Fruit fly (Drosophila melanogaster) whole organism, embryonic: ENCODE results near the gene shf.

Experiments
- B-H1 ChIP-seq: fragments of 200-800 bp; sonication (Bioruptor generic); IDR thresholded peaks from 3 replicates; pipeline ENCODE4 v1.3.6; 2022; ENCODE audit warnings: missing biosample characterization, missing genetic modification characterization
- CG10654 ChIP-seq: fragments of 200-800 bp; sonication (Bioruptor generic); optimal IDR thresholded peaks from 2 replicates; lab custom pipeline; 2016; ENCODE audit warnings: missing biosample characterization, missing genetic modification characterization
- CG10959 ChIP-seq: fragments of 200-800 bp; sonication (Bioruptor generic); IDR thresholded peaks from 2 replicates; pipeline ENCODE4 v1.3.6; 2022; ENCODE audit warnings: missing biosample characterization, missing genetic modification characterization
- CG11504 ChIP-seq: fragments of 200-800 bp; sonication (Bioruptor generic); optimal IDR thresholded peaks from 3 replicates; lab custom pipeline; 2019; ENCODE audit warnings: missing biosample characterization, mild to moderate bottlenecking, missing genetic modification characterization, moderate library complexity
- CG12155 ChIP-seq: fragments of 200-800 bp; sonication (Bioruptor generic); optimal IDR thresholded peaks from 3 replicates; lab custom pipeline; 2016; ENCODE audit warnings: missing biosample characterization, missing genetic modification characterization
- CG13296 ChIP-seq: fragments of 200-800 bp; sonication (Bioruptor generic); optimal IDR thresholded peaks from 3 replicates; lab custom pipeline; 2018; ENCODE audit warnings: missing biosample characterization, mild to moderate bottlenecking, missing genetic modification characterization
- CG13424 ChIP-seq: fragments of 200-800 bp; sonication (Bioruptor generic); optimal IDR thresholded peaks from 2 replicates; lab custom pipeline; 2019; ENCODE audit warnings: missing biosample characterization, mild to moderate bottlenecking, missing genetic modification characterization, moderate library complexity
- CG14441 ChIP-seq: fragments of 200-800 bp; sonication (Bioruptor generic); IDR thresholded peaks from 2 replicates; pipeline ENCODE4 v1.3.6; 2022; ENCODE audit warnings: missing biosample characterization, missing genetic modification characterization
- CG15479 ChIP-seq: fragments of 200-800 bp; sonication (Bioruptor generic); optimal IDR thresholded peaks from 3 replicates; lab custom pipeline; 2019; ENCODE audit warnings: missing biosample characterization, mild to moderate bottlenecking, missing genetic modification characterization, moderate library complexity
- CG18599 ChIP-seq: fragments of 200-800 bp; sonication (Bioruptor generic); optimal IDR thresholded peaks from 3 replicates; lab custom pipeline; 2017; ENCODE audit warnings: missing biosample characterization, missing genetic modification characterization, mild to moderate bottlenecking, moderate library complexity, missing genetic modification reagents
- CG2202 ChIP-seq: fragments of 200-800 bp; sonication (Bioruptor generic); optimal IDR thresholded peaks from 2 replicates; lab custom pipeline; 2018; ENCODE audit warnings: missing biosample characterization, mild to moderate bottlenecking, missing genetic modification characterization
- CG2678 ChIP-seq: fragments of 200-800 bp; sonication (Bioruptor generic); optimal IDR thresholded peaks from 3 replicates; lab custom pipeline; 2019; ENCODE audit warnings: missing biosample characterization, mild to moderate bottlenecking, missing genetic modification characterization, moderate library complexity
- CG2875 ChIP-seq: fragments of 200-800 bp; sonication (Bioruptor generic); optimal IDR thresholded peaks from 2 replicates; lab custom pipeline; 2017; ENCODE audit warnings: missing biosample characterization, mild to moderate bottlenecking, missing genetic modification characterization, missing genetic modification reagents
- CG31388 ChIP-seq: fragments of 200-800 bp; sonication (Bioruptor generic); optimal IDR thresholded peaks from 2 replicates; lab custom pipeline; 2016; ENCODE audit warnings: missing biosample characterization, missing genetic modification characterization
- CG34224 ChIP-seq: fragments of 200-800 bp; sonication (Bioruptor generic); IDR thresholded peaks from 3 replicates; pipeline ENCODE4 v1.3.6; 2022; ENCODE audit warnings: missing biosample characterization, missing genetic modification characterization; ENCODE audit not compliant: partially characterized antibody
- CG5953 ChIP-seq: fragments of 200-800 bp; sonication (Bioruptor generic); IDR thresholded peaks from 2 replicates; pipeline ENCODE4 v1.3.6; 2022; ENCODE audit warnings: missing biosample characterization, missing genetic modification characterization
- CG6683 ChIP-seq: fragments of 200-800 bp; sonication (Bioruptor generic); optimal IDR thresholded peaks from 2 replicates; lab custom pipeline; 2017; ENCODE audit warnings: missing biosample characterization, mild to moderate bottlenecking, missing genetic modification characterization, missing genetic modification reagents
- CG6765 ChIP-seq: fragments of 200-800 bp; sonication (Bioruptor generic); optimal IDR thresholded peaks from 3 replicates; lab custom pipeline; 2017; ENCODE audit warnings: missing biosample characterization, mild to moderate bottlenecking, missing genetic modification characterization
- CG7786 ChIP-seq: fragments of 200-800 bp; sonication (Bioruptor generic); optimal IDR thresholded peaks from 2 replicates; lab custom pipeline; 2016; ENCODE audit warnings: missing biosample characterization, missing genetic modification characterization
- CG7987 ChIP-seq: fragments of 200-800 bp; sonication (Bioruptor generic); optimal IDR thresholded peaks from 2 replicates; lab custom pipeline; 2018; ENCODE audit warnings: missing biosample characterization, mild to moderate bottlenecking, missing genetic modification characterization, moderate library complexity
- CG8765 ChIP-seq: fragments of 200-800 bp; sonication (Bioruptor generic); IDR thresholded peaks from 2 replicates; pipeline ENCODE4 v1.3.6; 2022; ENCODE audit warnings: missing biosample characterization, missing genetic modification characterization
- CG9932 ChIP-seq: fragments of 200-800 bp; sonication (Bioruptor generic); IDR thresholded peaks from 2 replicates; pipeline ENCODE4 v1.3.6; 2022; ENCODE audit warnings: missing biosample characterization, missing genetic modification characterization
- ERR ChIP-seq: fragments of 200-800 bp; sonication (Bioruptor generic); optimal IDR thresholded peaks from 2 replicates; lab custom pipeline; 2016; ENCODE audit warnings: missing biosample characterization, missing genetic modification characterization
- Eip74EF ChIP-seq, 2 experiments: fragments of 200-800 bp in 1 of 2; fragments of >200 bp in 1 of 2; sonication (Bioruptor generic) in 1 of 2; optimal IDR thresholded peaks; 2 replicates each; lab custom pipeline; 2017 to 2019; ENCODE audit warnings: missing biosample characterization in 2 of 2, missing genetic modification characterization in 2 of 2, mild to moderate bottlenecking in 1 of 2, moderate library complexity in 1 of 2
- Ets65A ChIP-seq: fragments of 200-800 bp; sonication (Bioruptor generic); peaks from one replicate; lab custom pipeline; 2016; ENCODE audit warnings: missing biosample characterization, missing genetic modification characterization
- H2.0 ChIP-seq: fragments of 200-800 bp; sonication (Bioruptor generic); IDR thresholded peaks from 2 replicates; pipeline ENCODE4 v1.3.6; 2022; ENCODE audit warnings: missing biosample characterization, missing genetic modification characterization
- Hand ChIP-seq: fragments of 200-800 bp; sonication (Bioruptor generic); optimal IDR thresholded peaks from 2 replicates; lab custom pipeline; 2017; ENCODE audit warnings: mild to moderate bottlenecking, missing biosample characterization, missing genetic modification reagents, missing genetic modification characterization
- MTF-1 ChIP-seq: fragments of 200-800 bp; sonication (Bioruptor generic); optimal IDR thresholded peaks from 2 replicates; lab custom pipeline; 2018; ENCODE audit warnings: missing biosample characterization, mild to moderate bottlenecking, missing genetic modification characterization, borderline replicate concordance
- Optix ChIP-seq: fragments of 200-800 bp; sonication (Bioruptor generic); IDR thresholded peaks from 3 replicates; pipeline ENCODE4 v1.3.6; 2022; ENCODE audit warnings: missing biosample characterization, missing genetic modification characterization
- Pdp1 ChIP-seq, 2 experiments: fragments of 200-800 bp; sonication (Bioruptor generic); optimal IDR thresholded peaks; 3 replicates each; lab custom pipeline; 2016; ENCODE audit warnings: missing biosample characterization in 2 of 2, missing genetic modification characterization in 2 of 2, mild to moderate bottlenecking in 1 of 2, moderate library complexity in 1 of 2
- Xbp1 ChIP-seq: fragments of 200-800 bp; sonication (Bioruptor generic); optimal IDR thresholded peaks from 3 replicates; lab custom pipeline; 2016; ENCODE audit warnings: missing biosample characterization, mild to moderate bottlenecking, missing genetic modification characterization
- ac ChIP-seq: fragments of 200-800 bp; sonication (Bioruptor generic); optimal IDR thresholded peaks from 3 replicates; lab custom pipeline; 2017; ENCODE audit warnings: missing biosample characterization, mild to moderate bottlenecking, missing genetic modification characterization
- amos ChIP-seq: fragments of 200-800 bp; sonication (Bioruptor generic); IDR thresholded peaks from 2 replicates; pipeline ENCODE4 v1.3.6; 2022; ENCODE audit warnings: missing biosample characterization, missing genetic modification characterization; ENCODE audit not compliant: partially characterized antibody
- cato ChIP-seq: fragments of 200-800 bp; sonication (Bioruptor generic); optimal IDR thresholded peaks from 2 replicates; lab custom pipeline; 2016; ENCODE audit warnings: missing biosample characterization, missing genetic modification characterization, borderline replicate concordance
- corto ChIP-seq: fragments of 200-800 bp; sonication (Bioruptor generic); optimal IDR thresholded peaks from 2 replicates; lab custom pipeline; 2016; ENCODE audit warnings: missing biosample characterization, mild to moderate bottlenecking, missing genetic modification characterization, moderate library complexity
- crol ChIP-seq: fragments of 200-800 bp; sonication (Bioruptor generic); IDR thresholded peaks from 2 replicates; pipeline ENCODE4 v1.3.6; 2022; ENCODE audit warnings: missing biosample characterization, missing genetic modification characterization
- en ChIP-seq: fragments of 200-800 bp; sonication (Bioruptor generic); optimal IDR thresholded peaks from 2 replicates; lab custom pipeline; 2016; ENCODE audit warnings: missing biosample characterization, missing genetic modification characterization
- exex ChIP-seq: fragments of 200-800 bp; sonication (Bioruptor generic); optimal IDR thresholded peaks from 4 replicates; lab custom pipeline; 2018; ENCODE audit warnings: missing biosample characterization, mild to moderate bottlenecking, missing genetic modification characterization, moderate library complexity
- fd3F ChIP-seq: fragments of 200-800 bp; sonication (Bioruptor generic); optimal IDR thresholded peaks from 2 replicates; lab custom pipeline; 2018; ENCODE audit warnings: missing biosample characterization, mild to moderate bottlenecking, missing genetic modification characterization, moderate library complexity
- grau ChIP-seq: fragments of 200-800 bp; optimal IDR thresholded peaks from 3 replicates; lab custom pipeline; 2019; ENCODE audit warnings: missing biosample characterization, mild to moderate bottlenecking, missing genetic modification characterization, moderate library complexity
- gro ChIP-seq: fragments of 200-800 bp; sonication (Bioruptor generic); optimal IDR thresholded peaks from 2 replicates; lab custom pipeline; 2016; ENCODE audit warnings: missing biosample characterization, missing genetic modification characterization
- lbe ChIP-seq: fragments of 200-800 bp; sonication (Bioruptor generic); optimal IDR thresholded peaks from 2 replicates; lab custom pipeline; 2016; ENCODE audit warnings: missing biosample characterization, mild to moderate bottlenecking, missing genetic modification characterization
- lilli ChIP-seq: fragments of 200-800 bp; sonication (Bioruptor generic); optimal IDR thresholded peaks from 3 replicates; lab custom pipeline; 2016; ENCODE audit warnings: missing biosample characterization, missing genetic modification characterization
- nerfin-2 ChIP-seq: fragments of 200-800 bp; sonication (Bioruptor generic); IDR thresholded peaks from 2 replicates; pipeline ENCODE4 v1.3.6; 2022; ENCODE audit warnings: missing biosample characterization, missing genetic modification characterization; ENCODE audit not compliant: partially characterized antibody
- prd ChIP-seq, 3 experiments: fragments of >200 bp in 2 of 3; fragments of 200-800 bp in 1 of 3; sonication (Bioruptor generic) in 1 of 3; optimal IDR thresholded peaks in 2 of 3; IDR thresholded peaks in 1 of 3; 2 replicates in 2 of 3; 3 replicates in 1 of 3; pipeline versions ENCODE4 v1.3.6 to Lab custom; 2017 to 2022; ENCODE audit warnings: missing biosample characterization in 1 of 3, missing genetic modification characterization in 1 of 3
- ro ChIP-seq: fragments of 200-800 bp; sonication (Bioruptor generic); IDR thresholded peaks from 2 replicates; pipeline ENCODE4 v1.3.6; 2022; ENCODE audit warnings: missing biosample characterization, missing genetic modification characterization
- sim ChIP-seq: fragments of 200-800 bp; sonication (Bioruptor generic); IDR thresholded peaks from 2 replicates; pipeline ENCODE4 v1.3.6; 2022; ENCODE audit warnings: missing biosample characterization, missing genetic modification characterization
- sima ChIP-seq: fragments of 200-800 bp; sonication (Bioruptor generic); optimal IDR thresholded peaks from 2 replicates; lab custom pipeline; 2016; ENCODE audit warnings: missing biosample characterization, missing genetic modification characterization
- slp2 ChIP-seq: fragments of 200-800 bp; sonication (Bioruptor generic); optimal IDR thresholded peaks from 2 replicates; lab custom pipeline; 2016; ENCODE audit warnings: missing biosample characterization, missing genetic modification characterization
- zen2 ChIP-seq: fragments of 200-800 bp; sonication (Bioruptor generic); IDR thresholded peaks from 3 replicates; pipeline ENCODE4 v1.3.6; 2022; ENCODE audit warnings: missing biosample characterization, missing genetic modification characterization; ENCODE audit not compliant: partially characterized antibody

shf gene

DNA sequence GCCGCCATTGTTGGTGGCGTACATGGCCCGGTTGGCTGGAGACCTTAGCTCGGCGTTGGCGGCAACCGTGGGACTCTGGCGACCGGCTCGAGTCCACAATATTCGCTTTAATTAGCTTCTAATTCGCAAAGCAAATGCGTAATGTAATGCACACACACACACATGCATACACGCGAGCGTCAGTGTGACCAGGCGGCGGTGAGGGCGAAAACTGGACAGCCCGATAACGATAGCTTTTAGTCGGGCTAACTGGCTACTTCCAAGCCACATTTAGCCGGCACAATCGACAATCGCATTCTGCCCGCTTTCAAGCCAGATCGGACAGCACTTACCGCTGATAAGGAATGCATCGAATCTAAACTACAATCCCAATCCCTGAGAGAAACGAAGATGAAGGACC lies 41.2 kb upstream of the shf start, which contains the start of the genes Nf-YC and xit (continued):
- no peak for TF ChIP-seq Hand (GFP tag; lab: Kevin White, UChicago)
- TF ChIP-seq lilli = no peak
- TF ChIP-seq CG15479 (GFP tag; lab: Kevin White, UChicago) = peak; percentile 27
- no peak for TF ChIP-seq MTF-1 (GFP tag; lab: Kevin White, UChicago)
- no peak for TF ChIP-seq CG14441 (GFP tag; lab: Robert Waterston, UW)
- no peak for TF ChIP-seq CG2678 (tag; lab: Kevin White, UChicago)
- TF ChIP-seq fd3F (GFP tag; lab: Kevin White, UChicago) = no peak
- TF ChIP-seq Pdp1 (GFP tag; optimal IDR thresholded peaks at IDR 0.05; lab: Kevin White, UChicago) = peak in 1 of 2 experiments; percentile 77
- no peak for TF ChIP-seq CG2875 (GFP tag; lab: Kevin White, UChicago)
- no peak for TF ChIP-seq crol
- TF ChIP-seq CG18599 (GFP tag; lab: Kevin White, UChicago) = no peak
- TF ChIP-seq CG6683 (GFP tag; lab: Kevin White, UChicago) = no peak
- no peak for TF ChIP-seq en (GFP tag; lab: Kevin White, UChicago)
- TF ChIP-seq CG7987 = no peak
- TF ChIP-seq CG2202 (tag; lab: Kevin White, UChicago) = no peak
- no peak for TF ChIP-seq gro (GFP tag; lab: Kevin White, UChicago)
- no peak for TF ChIP-seq sim (GFP tag; lab: Robert Waterston, UW)
- TF ChIP-seq exex (tag; lab: Kevin White, UChicago) = no peak
- peak; percentile 41; the same call in 1 of the 3 replicates for TF ChIP-seq zen2 (GFP tag; lab: Robert Waterston, UW)
- no peak for TF ChIP-seq CG10959 (GFP tag; lab: Robert Waterston, UW)
- no peak for TF ChIP-seq cato
- TF ChIP-seq CG8765 (GFP tag; lab: Robert Waterston, UW) = no peak
- peak; percentile 69 for TF ChIP-seq CG9932 (GFP tag; lab: Robert Waterston, UW)
- no peak for TF ChIP-seq sima (GFP tag; lab: Kevin White, UChicago)
- no peak for TF ChIP-seq CG5953 (GFP tag; lab: Robert Waterston, UW)
- no peak for TF ChIP-seq prd (optimal IDR thresholded peaks at IDR 0.05; lab: Kevin White, UChicago)
- TF ChIP-seq prd (GFP tag; IDR thresholded peaks at IDR 0.05; lab: Robert Waterston, UW) = 0 out of 3 replicates have a peak, but pooled peaks have one; percentile 17
- no peak for TF ChIP-seq CG13296 (GFP tag; lab: Kevin White, UChicago)
- no peak for TF ChIP-seq grau
- no peak for TF ChIP-seq corto (GFP tag; lab: Kevin White, UChicago)
- peak; percentile 39; the same call in 1 of the 2 replicates for TF ChIP-seq nerfin-2 (GFP tag; lab: Robert Waterston, UW)
- TF ChIP-seq CG34224 = peak; percentile 63; the same call in 2 of the 3 replicates
- TF ChIP-seq slp2 (GFP tag; lab: Kevin White, UChicago) = no peak
- TF ChIP-seq Xbp1 (GFP tag; lab: Kevin White, UChicago) = no peak
- TF ChIP-seq CG6765 = no peak
- TF ChIP-seq CG31388 (GFP tag; lab: Kevin White, UChicago) = no peak
- TF ChIP-seq CG10654 (GFP tag; lab: Kevin White, UChicago) = no peak
- no peak for TF ChIP-seq B-H1
- TF ChIP-seq lbe (GFP tag; lab: Kevin White, UChicago) = no peak
- TF ChIP-seq ERR (GFP tag; lab: Kevin White, UChicago) = no peak
- TF ChIP-seq CG12155 (GFP tag; lab: Kevin White, UChicago) = no peak
- no peak for TF ChIP-seq H2.0 (GFP tag; lab: Robert Waterston, UW)
- no peak for TF ChIP-seq CG11504 (tag; lab: Kevin White, UChicago)
- TF ChIP-seq ro (GFP tag; lab: Robert Waterston, UW) = no peak
- TF ChIP-seq Optix (GFP tag; lab: Robert Waterston, UW) = no peak
- no peak for TF ChIP-seq ac (GFP tag; lab: Kevin White, UChicago)
- TF ChIP-seq CG7786 (GFP tag; lab: Kevin White, UChicago) = no peak
- TF ChIP-seq CG13424 (tag; lab: Kevin White, UChicago) = peak; percentile 13
- TF ChIP-seq Ets65A (GFP tag; lab: Kevin White, UChicago) = no peak
- TF ChIP-seq amos (GFP tag; lab: Robert Waterston, UW) = peak; percentile 68
- no peak for TF ChIP-seq Eip74EF (GFP tag; optimal IDR thresholded peaks at IDR 0.05; lab: Kevin White, UChicago)
